Worm (Caenorhabditis elegans): ENCODE data around the gene F11A5.9.

Gene F11A5.9

DNA sequence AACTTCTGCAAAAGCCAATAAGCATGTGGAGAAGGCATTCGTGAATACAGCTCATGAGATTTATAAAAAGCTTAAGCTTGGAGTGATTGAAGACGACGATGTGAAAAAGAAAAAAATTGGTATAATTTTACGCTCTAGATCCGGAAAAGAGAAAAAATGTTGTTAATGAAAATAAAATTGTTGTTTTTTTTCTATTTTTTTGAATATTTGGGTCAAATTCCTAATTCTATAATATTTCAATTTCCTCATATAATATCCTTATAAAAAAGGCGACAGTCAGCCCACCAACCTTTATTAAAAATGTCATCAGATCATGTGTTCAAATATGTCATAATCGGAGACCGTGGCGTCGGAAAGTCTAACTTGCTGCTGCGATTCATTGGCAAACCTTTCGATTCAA, 19.3 kb upstream of the F11A5.9 start, which contains the start of gene rabr-3:
rabr-3 (plus strand) TSS at position 301 of the 400 bp plus-strand sequence.
- TF ChIP-seq hmg-11 (tag; optimal IDR thresholded peaks at IDR 0.05) (no peak), elt-2 (tag; optimal IDR thresholded peaks at IDR 0.05) (no peak), nhr-25 (tag; optimal IDR thresholded peaks at IDR 0.05) (no peak), elt-1 (tag; optimal IDR thresholded peaks at IDR 0.05) (no peak), unc-39 (tag; optimal IDR thresholded peaks at IDR 0.05) (no peak), ZK546.5 (tag; optimal IDR thresholded peaks at IDR 0.05) (no peak), nhr-67 (tag; optimal IDR thresholded peaks at IDR 0.05) (no peak), jun-1 (tag; optimal IDR thresholded peaks at IDR 0.05) (no peak), tbx-2 (tag; optimal IDR thresholded peaks at IDR 0.05) (no peak), fkh-2 (tag; optimal IDR thresholded peaks at IDR 0.05) (no peak), daf-12 (tag; optimal IDR thresholded peaks at IDR 0.05) (no peak)

DNA sequence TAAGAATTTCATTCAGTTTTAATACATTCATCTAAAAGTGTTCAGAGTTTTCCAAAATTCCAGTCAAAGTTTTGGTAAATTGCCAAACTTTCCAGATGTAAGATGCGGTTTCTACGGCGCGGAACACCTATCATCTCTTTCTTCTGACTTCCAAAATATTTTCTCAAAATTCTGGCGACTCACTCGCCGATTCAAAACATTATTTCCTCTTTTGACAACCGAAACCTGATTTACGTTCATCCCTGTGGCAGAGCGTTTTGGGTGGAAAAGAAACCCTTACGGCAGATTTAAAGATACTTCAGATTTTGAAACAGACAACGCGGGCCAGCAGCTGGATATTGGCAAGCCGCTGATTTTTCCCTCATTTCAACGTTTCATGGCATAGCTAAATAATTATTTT, 16.7 kb upstream of the F11A5.9 start, which contains the start of gene F11A5.5:
F11A5.5 (plus strand) TSS at position 301 of the 400 bp plus-strand sequence.
- TF ChIP-seq ztf-4 (tag; optimal IDR thresholded peaks at IDR 0.05) (no peak), lsy-12 (tag; optimal IDR thresholded peaks at IDR 0.05) (no peak), nhr-25 (tag; optimal IDR thresholded peaks at IDR 0.05) (no peak), jun-1 (tag; optimal IDR thresholded peaks at IDR 0.05) (no peak), sea-2 (GFP tag; optimal IDR thresholded peaks at IDR 0.05) (no peak), elt-3 (tag; optimal IDR thresholded peaks at IDR 0.05) (no peak), egl-5 (tag; optimal IDR thresholded peaks at IDR 0.05) (no peak), hmg-11 (tag; optimal IDR thresholded peaks at IDR 0.05) (no peak), nhr-77 (tag; optimal IDR thresholded peaks at IDR 0.05) (no peak), elt-1 (tag; optimal IDR thresholded peaks at IDR 0.05) (no peak), snpc-4 (tag; optimal IDR thresholded peaks at IDR 0.05) (no peak), ztf-11 (tag; optimal IDR thresholded peaks at IDR 0.05) (no peak), fkh-2 (tag; optimal IDR thresholded peaks at IDR 0.05) (no peak), nhr-67 (tag; optimal IDR thresholded peaks at IDR 0.05) (no peak), mdl-1 (tag; optimal IDR thresholded peaks at IDR 0.05) (no peak)

DNA sequence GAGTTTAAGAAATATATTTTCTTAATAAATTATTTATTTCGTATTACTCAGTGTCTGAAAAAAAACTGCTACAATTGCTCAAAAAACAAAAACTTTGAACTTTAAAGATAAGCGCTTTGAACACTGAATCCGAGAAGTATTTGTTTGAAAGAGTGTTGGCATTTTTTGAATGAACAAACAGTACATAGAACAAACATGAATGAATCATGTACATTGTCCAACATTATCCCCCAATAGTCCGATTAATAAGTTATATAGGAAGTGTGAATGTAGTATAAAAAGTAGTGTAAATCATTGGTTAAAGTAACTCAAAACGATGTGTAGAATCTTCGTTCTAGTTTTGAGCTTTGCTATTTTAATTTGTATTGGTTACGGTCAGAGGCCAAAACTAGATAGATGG, 13.0 kb upstream of the F11A5.9 start, which contains the start of gene F11A5.17:
F11A5.17 (plus strand) TSS at position 301 of the 400 bp plus-strand sequence.
- TF ChIP-seq hmg-11 (tag; optimal IDR thresholded peaks at IDR 0.05) (no peak), ztf-11 (tag; optimal IDR thresholded peaks at IDR 0.05) (no peak), ZK546.5 (tag; optimal IDR thresholded peaks at IDR 0.05) (no peak), aly-2 (tag; optimal IDR thresholded peaks at IDR 0.05) (no peak), sea-2 (GFP tag; optimal IDR thresholded peaks at IDR 0.05) (no peak), mml-1 (tag; optimal IDR thresholded peaks at IDR 0.05) (no peak), elt-2 (tag; optimal IDR thresholded peaks at IDR 0.05) (no peak), nhr-28 (tag; optimal IDR thresholded peaks at IDR 0.05) (no peak), jun-1 (tag; optimal IDR thresholded peaks at IDR 0.05) (no peak), lsy-12 (tag; optimal IDR thresholded peaks at IDR 0.05) (no peak), nfya-1 (tag; optimal IDR thresholded peaks at IDR 0.05; ENCODE audit: insufficient read depth) (no peak), nhr-76 (tag; optimal IDR thresholded peaks at IDR 0.05) (no peak), lin-15B (tag; optimal IDR thresholded peaks at IDR 0.05) (no peak), egl-5 (tag; optimal IDR thresholded peaks at IDR 0.05) (no peak), ceh-28 (tag; optimal IDR thresholded peaks at IDR 0.05) (no peak), nhr-25 (tag; optimal IDR thresholded peaks at IDR 0.05) (no peak), zag-1 (tag; optimal IDR thresholded peaks at IDR 0.05) (no peak), pqm-1 (tag; optimal IDR thresholded peaks at IDR 0.05) (no peak), ceh-82 (tag; optimal IDR thresholded peaks at IDR 0.05) (no peak), unc-62 (GFP tag; optimal IDR thresholded peaks at IDR 0.05) (no peak)

DNA sequence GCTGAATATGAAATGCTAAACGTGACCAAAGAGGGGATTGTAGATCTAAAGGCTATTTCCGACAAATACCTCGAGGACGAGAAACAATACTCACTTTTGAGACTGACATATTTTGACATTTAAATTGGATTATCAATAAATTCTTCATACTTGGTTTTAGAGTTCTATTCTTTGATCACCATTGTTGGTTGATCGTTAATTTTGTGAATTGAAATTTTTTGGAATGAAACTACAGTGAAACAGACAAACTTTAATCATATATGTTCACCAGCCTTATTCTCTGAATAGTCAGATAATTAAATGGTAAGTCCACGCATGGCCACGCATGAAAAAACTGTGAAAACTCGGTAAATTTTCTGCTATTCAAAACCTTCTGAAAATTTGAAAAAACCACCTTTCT, 12.1 kb upstream of the F11A5.9 start, which contains the start of gene F11A5.18:
F11A5.18 (plus strand) TSS at position 301 of the 400 bp plus-strand sequence.
- TF ChIP-seq nhr-237 (tag; optimal IDR thresholded peaks at IDR 0.05) (no peak), lsy-12 (tag; optimal IDR thresholded peaks at IDR 0.05) (no peak), nhr-11 (tag; optimal IDR thresholded peaks at IDR 0.05) (no peak), pha-4 (tag; optimal IDR thresholded peaks at IDR 0.05) (no peak), lin-15B (tag; optimal IDR thresholded peaks at IDR 0.05) (no peak)

DNA sequence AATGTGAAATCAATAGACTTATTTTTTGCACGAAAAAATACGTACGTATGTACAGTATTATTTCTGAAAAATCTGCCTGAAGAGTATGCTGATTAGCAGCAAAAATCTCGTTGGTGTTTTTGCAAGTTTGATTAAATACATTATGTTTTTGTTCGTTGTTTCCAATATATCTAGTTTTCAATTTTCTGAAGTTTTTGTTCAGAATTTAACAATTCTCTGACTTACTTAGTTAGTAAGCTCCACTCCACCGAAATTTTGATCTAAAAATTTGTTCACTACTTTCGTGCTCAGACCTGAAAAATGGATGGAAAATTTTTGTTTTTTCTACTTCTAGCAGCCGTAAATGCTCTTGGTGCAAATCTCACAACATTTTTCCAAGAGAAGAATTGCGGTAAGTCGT, 9.8 kb upstream of the F11A5.9 start, which contains the start of gene irld-26:
irld-26 (plus strand) TSS at position 301 of the 400 bp plus-strand sequence.
- TF ChIP-seq elt-3 (tag; optimal IDR thresholded peaks at IDR 0.05) (no peak), unc-39 (tag; optimal IDR thresholded peaks at IDR 0.05) (no peak), ceh-28 (tag; optimal IDR thresholded peaks at IDR 0.05) (no peak), R02D3.7 (tag; optimal IDR thresholded peaks at IDR 0.05) (no peak), ceh-82 (tag; optimal IDR thresholded peaks at IDR 0.05) (no peak), nhr-25 (tag; optimal IDR thresholded peaks at IDR 0.05) (no peak), skn-1 (tag; optimal IDR thresholded peaks at IDR 0.05) (no peak), nhr-237 (tag; optimal IDR thresholded peaks at IDR 0.05) (no peak), hmg-11 (tag; optimal IDR thresholded peaks at IDR 0.05) (no peak), elt-1 (tag; optimal IDR thresholded peaks at IDR 0.05) (no peak)
